Worm (Caenorhabditis elegans) whole organism, young adult: Measurements from ENCODE around the gene K10H10.9.

Experiments used
- Y56A3A.18 ChIP-seq: fragments of 200-800 bp; sonication (Bioruptor generic); IDR thresholded peaks from 2 replicates; pipeline ENCODE4 v1.3.6; 2022; ENCODE audit warnings: missing genetic modification reagents, missing genetic modification characterization, missing compliant biosample characterization
- unc-62 ChIP-seq: fragments of 150-350 bp; optimal IDR thresholded peaks from 2 replicates; lab custom pipeline; 2014; ENCODE audit warnings: missing biosample characterization, missing genetic modification reagents, missing genetic modification characterization

DNA sequence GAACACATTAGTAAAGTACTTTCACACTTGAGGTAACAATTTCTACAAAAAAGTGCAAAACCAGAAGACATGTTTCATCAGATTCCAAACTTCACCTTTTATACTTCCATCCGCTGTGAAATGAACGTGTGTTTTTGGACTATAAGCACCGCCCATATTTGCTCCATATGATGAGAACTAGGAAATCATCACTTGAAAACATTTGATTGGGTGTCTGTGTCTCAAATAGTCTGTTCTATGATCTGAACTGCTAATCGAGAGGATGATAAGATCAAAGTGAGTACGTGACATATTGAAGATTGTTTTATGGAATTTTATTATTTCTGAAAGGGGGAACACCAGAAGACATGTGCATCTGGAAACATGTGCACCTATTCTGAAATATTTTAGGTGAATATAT is 19.6 kb downstream of the K10H10.9 start:
- TF ChIP-seq Y56A3A.18 (GFP tag; lab: Robert Waterston, UW), result no peak
- TF ChIP-seq unc-62, result no peak
